Worm (Caenorhabditis elegans): ENCODE measurements around the gene Y57E12B.10.

Y57E12B.10 gene

ce11 chrV:6969950-6970532 is 34.3 kb upstream of the Y57E12B.10 start, which contains the start of gene ptr-15:
Gene ptr-15, minus strand, starts transcription at chrV:6970000.
- TF ChIP-seq elt-3 (tag; optimal IDR thresholded peaks at IDR 0.05) (peak in 1 of 3 experiments; percentile 19), mdl-1 (tag; optimal IDR thresholded peaks at IDR 0.05) (no peak), nhr-28 (tag; optimal IDR thresholded peaks at IDR 0.05) (no peak), nhr-23 (tag; optimal IDR thresholded peaks at IDR 0.05) (peak; percentile 82), nhr-11 (tag; optimal IDR thresholded peaks at IDR 0.05) (no peak), sea-2 (GFP tag; optimal IDR thresholded peaks at IDR 0.05) (no peak), nhr-25 (tag; optimal IDR thresholded peaks at IDR 0.05) (peak; percentile 13), mml-1 (tag; optimal IDR thresholded peaks at IDR 0.05) (no peak), nfya-1 (tag; optimal IDR thresholded peaks at IDR 0.05; ENCODE audit: insufficient read depth) (no peak), nhr-77 (tag; optimal IDR thresholded peaks at IDR 0.05) (no peak), aly-2 (tag; optimal IDR thresholded peaks at IDR 0.05) (no peak), ceh-9 (tag; optimal IDR thresholded peaks at IDR 0.05) (no peak), nhr-43 (tag; optimal IDR thresholded peaks at IDR 0.05; ENCODE audit: poor library complexity, severe bottlenecking) (peak; percentile 34), nhr-76 (tag; optimal IDR thresholded peaks at IDR 0.05) (no peak), hmg-11 (tag; optimal IDR thresholded peaks at IDR 0.05) (no peak)

- TF ChIP-seq unc-39 (tag; optimal IDR thresholded peaks at IDR 0.05) (no peak), elt-2 (tag; optimal IDR thresholded peaks at IDR 0.05) (no peak)
Measured at ce11 chrV:6956237-6956636, 20.5 kb upstream of the Y57E12B.10 start, which contains the start of gene mec-1. Gene mec-1, plus strand, starts transcription at chrV:6956537.

ce11 chrV:6953797-6954196 is 18.0 kb upstream of the Y57E12B.10 start, which contains the start of gene srg-31:
Gene srg-31, minus strand, starts transcription at chrV:6953897.
- TF ChIP-seq mml-1 (tag; optimal IDR thresholded peaks at IDR 0.05) (no peak), tbx-2 (tag; optimal IDR thresholded peaks at IDR 0.05) (no peak), nhr-28 (tag; optimal IDR thresholded peaks at IDR 0.05) (no peak), nhr-25 (tag; optimal IDR thresholded peaks at IDR 0.05) (no peak), R02D3.7 (tag; optimal IDR thresholded peaks at IDR 0.05) (no peak), nhr-11 (tag; optimal IDR thresholded peaks at IDR 0.05) (no peak), hmg-11 (tag; optimal IDR thresholded peaks at IDR 0.05) (no peak), nhr-43 (tag; optimal IDR thresholded peaks at IDR 0.05; ENCODE audit: poor library complexity, severe bottlenecking) (no peak), zag-1 (tag; optimal IDR thresholded peaks at IDR 0.05) (no peak)

- TF ChIP-seq pha-4 (tag; optimal IDR thresholded peaks at IDR 0.05), result no peak
- no peak for TF ChIP-seq ztf-4 (tag; optimal IDR thresholded peaks at IDR 0.05)
- TF ChIP-seq mml-1 (tag; optimal IDR thresholded peaks at IDR 0.05), result no peak
- TF ChIP-seq nhr-23 (tag; optimal IDR thresholded peaks at IDR 0.05), result no peak
- TF ChIP-seq hmg-11 (tag; optimal IDR thresholded peaks at IDR 0.05), result no peak
- no peak for TF ChIP-seq lsy-12 (tag; optimal IDR thresholded peaks at IDR 0.05)
- no peak for TF ChIP-seq elt-1 (tag; optimal IDR thresholded peaks at IDR 0.05)
- no peak for TF ChIP-seq nhr-28 (tag; optimal IDR thresholded peaks at IDR 0.05)
- no peak for TF ChIP-seq nhr-67 (tag; optimal IDR thresholded peaks at IDR 0.05)
- no peak for TF ChIP-seq fos-1 (tag; optimal IDR thresholded peaks at IDR 0.05)
Measured at ce11 chrV:6951306-6951705, 15.5 kb upstream of the Y57E12B.10 start, which contains the start of gene T07H8.11. Gene T07H8.11, minus strand, starts transcription at chrV:6951406.

- TF ChIP-seq sea-2 (GFP tag; optimal IDR thresholded peaks at IDR 0.05) (no peak), mml-1 (tag; optimal IDR thresholded peaks at IDR 0.05) (no peak), nhr-12 (tag; optimal IDR thresholded peaks at IDR 0.05) (no peak), fkh-10 (GFP tag; optimal IDR thresholded peaks at IDR 0.05) (no peak), ceh-9 (tag; optimal IDR thresholded peaks at IDR 0.05) (no peak), ceh-82 (tag; optimal IDR thresholded peaks at IDR 0.05) (no peak), unc-39 (tag; optimal IDR thresholded peaks at IDR 0.05) (no peak), nhr-237 (tag; optimal IDR thresholded peaks at IDR 0.05) (no peak), lin-15B (tag; optimal IDR thresholded peaks at IDR 0.05) (no peak), nhr-23 (tag; optimal IDR thresholded peaks at IDR 0.05) (no peak), nhr-11 (tag; optimal IDR thresholded peaks at IDR 0.05) (no peak), mdl-1 (tag; optimal IDR thresholded peaks at IDR 0.05) (no peak), daf-12 (tag; optimal IDR thresholded peaks at IDR 0.05) (no peak)
Measured at ce11 chrV:6949770-6950169, 14.0 kb upstream of the Y57E12B.10 start, which contains the start of gene Y57E12B.11. Gene Y57E12B.11, minus strand, starts transcription at chrV:6949870.
